Worm (Caenorhabditis elegans) whole organism, early embryonic: ENCODE data around the gene F46F5.7.

ENCODE experiments used
- ceh-13 ChIP-seq: fragments of 200-800 bp; sonication (Bioruptor generic); optimal IDR thresholded peaks from 2 replicates; lab custom pipeline; 2018; ENCODE audit warnings: mild to moderate bottlenecking, missing genetic modification characterization, missing compliant biosample characterization
- ceh-36 ChIP-seq: sonication (generic microtip); optimal IDR thresholded peaks from 2 replicates; lab custom pipeline; 2016; ENCODE audit warnings: missing genetic modification characterization, inconsistent platforms, missing compliant biosample characterization
- ets-7 ChIP-seq: sonication (generic microtip); optimal IDR thresholded peaks from 2 replicates; lab custom pipeline; 2016; ENCODE audit warnings: missing genotype, missing genetic modification characterization, missing compliant biosample characterization
- flt-1 ChIP-seq: fragments of 200-800 bp; sonication (Bioruptor generic); IDR thresholded peaks from 2 replicates; pipeline ENCODE4 v1.3.6; 2022; ENCODE audit warnings: missing genetic modification characterization, missing compliant biosample characterization
- hmbx-1 ChIP-seq: sonication (generic microtip); optimal IDR thresholded peaks from 2 replicates; lab custom pipeline; 2016; ENCODE audit warnings: mild to moderate bottlenecking, missing genetic modification characterization, missing compliant biosample characterization
- hmg-4 ChIP-seq: fragments of 200-800 bp; sonication (Bioruptor generic); optimal IDR thresholded peaks from 2 replicates; lab custom pipeline; 2018; ENCODE audit warnings: mild to moderate bottlenecking, missing genetic modification characterization, missing compliant biosample characterization
- hnd-1 ChIP-seq: sonication (generic microtip); optimal IDR thresholded peaks from 2 replicates; lab custom pipeline; 2016; ENCODE audit warnings: missing genetic modification characterization, missing compliant biosample characterization
- tra-4 ChIP-seq: sonication (generic microtip); optimal IDR thresholded peaks from 2 replicates; lab custom pipeline; 2017; ENCODE audit warnings: missing genetic modification characterization, missing compliant biosample characterization

DNA sequence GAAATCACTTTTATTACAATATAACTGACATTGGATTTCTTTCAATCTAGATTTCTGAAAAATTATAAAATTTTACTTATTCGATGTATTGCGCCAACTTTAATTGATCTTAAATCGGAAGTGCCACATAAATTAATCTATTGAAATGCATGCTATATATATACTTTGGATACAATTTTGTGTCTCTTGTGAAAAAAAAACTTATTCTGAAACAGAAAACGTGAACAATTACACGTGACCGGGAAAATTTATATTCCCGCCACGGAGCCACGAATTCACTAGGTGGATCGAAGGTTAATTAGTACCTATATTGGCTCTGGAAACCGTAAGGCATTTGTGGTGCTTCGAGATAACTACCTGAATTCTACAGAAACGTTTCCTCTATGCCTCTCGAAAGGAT is 20.7 kb downstream of the F46F5.7 start, which contains the start of gene F46F5.14:
- TF ChIP-seq ceh-36 (no peak), flt-1 (no peak), ets-7 (tag; lab: Kevin White, UChicago) (no peak), tra-4 (tag; lab: Kevin White, UChicago) (no peak), hnd-1 (tag; lab: Kevin White, UChicago) (no peak), hmg-4 (GFP tag; lab: Kevin White, UChicago) (no peak), hmbx-1 (tag; lab: Kevin White, UChicago) (no peak), ceh-13 (GFP tag; lab: Kevin White, UChicago) (no peak)
